Fruit fly (Drosophila melanogaster): Measurements from ENCODE around the gene comm3.

comm3 gene

DNA sequence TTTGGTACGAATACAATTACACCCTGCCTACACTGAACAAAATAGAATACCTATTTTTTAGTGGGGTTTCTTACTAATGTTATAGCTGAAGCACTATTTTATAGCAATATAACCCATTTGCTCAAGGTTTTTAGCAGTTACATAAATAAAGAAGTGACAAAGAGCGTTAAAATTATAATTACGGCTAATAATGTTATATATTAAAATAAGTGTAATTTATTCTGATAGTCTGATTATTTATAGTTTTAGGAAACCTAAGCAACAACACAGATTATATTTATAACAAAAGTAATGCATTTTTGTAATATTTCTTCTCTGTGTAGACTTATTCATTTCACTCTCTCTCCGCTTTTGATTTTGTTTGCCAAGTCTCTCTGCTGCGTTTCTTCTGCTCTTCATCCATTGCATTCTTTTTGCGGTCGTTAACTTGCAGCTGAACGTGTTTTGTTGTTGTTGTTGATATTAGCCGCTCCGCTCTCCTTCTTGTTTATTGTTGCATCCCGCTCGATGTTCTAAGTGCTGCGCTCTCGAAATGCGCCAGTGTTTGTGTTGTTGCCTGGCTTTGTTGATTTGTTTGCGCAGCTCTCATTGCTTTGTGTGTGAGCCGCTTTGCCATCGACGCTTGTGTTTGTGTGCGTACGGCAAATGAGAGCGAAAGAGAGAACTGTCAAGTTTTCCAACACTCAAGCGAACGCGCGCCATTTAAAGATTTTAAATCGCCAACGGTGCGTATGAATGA is 21.7 kb downstream of the comm3 start (continued):
- TF ChIP-seq sc (optimal IDR thresholded peaks at IDR 0.05) (no peak), sc (GFP tag; optimal IDR thresholded peaks at IDR 0.05) (peak; percentile 90), CG15269 (tag; optimal IDR thresholded peaks at IDR 0.05) (peak; percentile 92), CG9437 (GFP tag; optimal IDR thresholded peaks at IDR 0.05) (peak; percentile 94), CG9932 (GFP tag; IDR thresholded peaks at IDR 0.05) (peak; percentile 79), BtbVII (GFP tag; optimal IDR thresholded peaks at IDR 0.05) (peak; percentile 89), Max (GFP tag; optimal IDR thresholded peaks at IDR 0.05) (peak; percentile 73), ATbp (GFP tag; optimal IDR thresholded peaks at IDR 0.05) (peak; percentile 92), abd-A (tag; optimal IDR thresholded peaks at IDR 0.05) (peak; percentile 14), CG9215 (GFP tag; IDR thresholded peaks at IDR 0.05) (peak; percentile 87), Vsx1 (GFP tag; optimal IDR thresholded peaks at IDR 0.05) (peak; percentile 87), schlank (tag; optimal IDR thresholded peaks at IDR 0.05) (peak; percentile 36), fu2 (GFP tag; optimal IDR thresholded peaks at IDR 0.05) (no peak), CG2875 (GFP tag; optimal IDR thresholded peaks at IDR 0.05) (peak; percentile 89), CG3847 (GFP tag; IDR thresholded peaks at IDR 0.05) (peak; percentile 77), CG17802 (tag; optimal IDR thresholded peaks at IDR 0.05) (peak; percentile 57), MESR4 (GFP tag; optimal IDR thresholded peaks at IDR 0.05) (no peak), org-1 (GFP tag; optimal IDR thresholded peaks at IDR 0.05) (peak; percentile 92), ERR (GFP tag; optimal IDR thresholded peaks at IDR 0.05) (no peak), CG3995 (GFP tag; optimal IDR thresholded peaks at IDR 0.05) (peak; percentile 52), pzg (GFP tag; optimal IDR thresholded peaks at IDR 0.05) (peak; percentile 20), Sox102F (GFP tag; optimal IDR thresholded peaks at IDR 0.05) (peak; percentile 97), pum (GFP tag; optimal IDR thresholded peaks at IDR 0.05) (peak; percentile 2), CG33557 (GFP tag; optimal IDR thresholded peaks at IDR 0.05) (peak; percentile 60), Optix (GFP tag; IDR thresholded peaks at IDR 0.05) (no peak), Nf-YC (tag; optimal IDR thresholded peaks at IDR 0.05) (peak; percentile 72), Aef1 (GFP tag; IDR thresholded peaks at IDR 0.05) (peak; percentile 78), Hmr (GFP tag; optimal IDR thresholded peaks at IDR 0.05) (peak; percentile 88), CG11696 (GFP tag; IDR thresholded peaks at IDR 0.05) (peak; percentile 44; the same call in 1 of the 2 replicates), Chrac-16 (GFP tag; optimal IDR thresholded peaks at IDR 0.05) (peak; percentile 83), CG32767 (GFP tag; IDR thresholded peaks at IDR 0.05) (peak; percentile 80), CG18262 (tag; optimal IDR thresholded peaks at IDR 0.05) (peak; percentile 96), CG34224 (GFP tag; IDR thresholded peaks at IDR 0.05; ENCODE audit: partially characterized antibody) (no peak), dimm (GFP tag; IDR thresholded peaks at IDR 0.05) (no peak), tll (GFP tag; optimal IDR thresholded peaks at IDR 0.05) (no peak), CG32772 (GFP tag; IDR thresholded peaks at IDR 0.05) (peak; percentile 81), CG18764 (GFP tag; optimal IDR thresholded peaks at IDR 0.05) (peak; percentile 68), B-H1 (GFP tag; IDR thresholded peaks at IDR 0.05) (peak; percentile 82), gt (GFP tag; IDR thresholded peaks at IDR 0.05) (peak; percentile 52), CG34376 (GFP tag; optimal IDR thresholded peaks at IDR 0.05) (no peak), CG13624 (GFP tag; optimal IDR thresholded peaks at IDR 0.05) (peak; percentile 2), CG11695 (GFP tag; IDR thresholded peaks at IDR 0.05) (peak; percentile 89), lmd (GFP tag; IDR thresholded peaks at IDR 0.05) (peak; percentile 93), grn (GFP tag; optimal IDR thresholded peaks at IDR 0.05) (peak; percentile 6), nerfin-1 (tag; optimal IDR thresholded peaks at IDR 0.05) (peak; percentile 90), run (tag; optimal IDR thresholded peaks at IDR 0.05) (peak; percentile 89), insv (GFP tag; optimal IDR thresholded peaks at IDR 0.05) (peak in 1 of 2 experiments; percentile 5), Hr51 (GFP tag; optimal IDR thresholded peaks at IDR 0.05) (peak in 1 of 2 experiments; percentile 95), bowl (GFP tag; IDR thresholded peaks at IDR 0.05) (0 out of 2 replicates have a peak, but pooled peaks have one; percentile 11)
